Worm (Caenorhabditis elegans): Measurements from ENCODE around the gene idpc-1.

DNA sequence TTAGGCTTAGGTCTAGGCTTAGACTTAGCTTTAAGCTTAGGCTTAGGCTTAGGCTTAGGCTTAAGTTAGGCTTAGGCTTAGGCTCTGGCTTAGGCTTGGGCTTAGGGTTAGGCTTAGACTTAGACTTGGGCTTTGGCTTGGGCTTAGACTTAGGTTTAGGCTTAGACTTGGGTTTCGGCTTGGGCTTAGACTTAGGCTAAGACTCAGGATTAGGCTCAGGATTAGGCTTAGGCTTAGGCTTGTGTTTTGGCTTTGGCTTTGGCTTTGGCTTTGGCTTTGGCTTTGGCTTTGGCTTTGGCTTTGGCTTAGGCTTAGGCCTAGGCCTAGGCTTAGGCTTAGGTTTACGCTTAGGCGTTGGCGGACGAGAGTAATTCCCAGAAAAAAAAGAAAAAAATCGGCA, 7.5 kb upstream of the idpc-1 start:
- TF ChIP-seq nhr-10 (tag; optimal IDR thresholded peaks at IDR 0.05) (no peak), nhr-11 (tag; optimal IDR thresholded peaks at IDR 0.05) (no peak), Y105C5A.15 (GFP tag; IDR thresholded peaks at IDR 0.05) (no peak)
